Fruit fly (Drosophila melanogaster) S2 (cell line): ENCODE measurements around the gene CG6569.

Source experiments
- CG8478 ChIP-seq: fragments of >200 bp; optimal IDR thresholded peaks from 2 replicates; lab custom pipeline; 2018
- CTCF ChIP-seq, 2 experiments: fragments of >200 bp; optimal IDR thresholded peaks; 2 replicates each; lab custom pipeline; 2018

dm6 chr3R:21867819-21868218 is at the start of gene CG6569, which contains the start of gene Cby:
- TF ChIP-seq CG8478 (no peak), CTCF (optimal IDR thresholded peaks at IDR 0.05; lab: Kevin White, UChicago) (no peak)
